Worm (Caenorhabditis elegans) whole organism, young adult: ENCODE data around the gene tatn-1.
A peak's percentile ranks its signal among the peaks of the same experiment; 100 is the strongest.

Source experiments
- B0019.2 ChIP-seq: fragments of 200-800 bp; sonication (Bioruptor generic); conservative IDR thresholded peaks from 2 replicates; pipeline ENCODE4 v1.3.6; 2022; ENCODE audit warnings: missing genetic modification reagents, missing genetic modification characterization, missing compliant biosample characterization
- C06A6.2 ChIP-seq: fragments of 200-800 bp; sonication (Bioruptor generic); conservative IDR thresholded peaks from 2 replicates; pipeline ENCODE4 v1.3.6; 2022; ENCODE audit warnings: missing genetic modification characterization, missing compliant biosample characterization
- C17E4.6 ChIP-seq: fragments of 200-800 bp; sonication (Bioruptor generic); IDR thresholded peaks from 2 replicates; pipeline ENCODE4 v1.3.6; 2022; ENCODE audit warnings: missing genetic modification reagents, missing genetic modification characterization, missing compliant biosample characterization
- D2030.7 ChIP-seq: fragments of 200-800 bp; sonication (Bioruptor generic); IDR thresholded peaks from 2 replicates; pipeline ENCODE4 v1.3.6; 2022; ENCODE audit warnings: missing genetic modification reagents, missing genetic modification characterization, missing compliant biosample characterization
- F23B12.7 ChIP-seq: sonication (generic microtip); optimal IDR thresholded peaks from 2 replicates; lab custom pipeline; 2017; ENCODE audit warnings: missing genetic modification characterization, mild to moderate bottlenecking, missing compliant biosample characterization, antibody characterized with exemption, moderate library complexity; ENCODE audit not compliant: insufficient read depth
- F57C9.4 ChIP-seq: sonication (generic microtip); optimal IDR thresholded peaks from 2 replicates; lab custom pipeline; 2017; ENCODE audit warnings: mild to moderate bottlenecking, missing genetic modification characterization, missing compliant biosample characterization
- Y67H2A.10 ChIP-seq: fragments of 200-800 bp; sonication (Bioruptor generic); conservative IDR thresholded peaks from 2 replicates; pipeline ENCODE4 v1.3.6; 2022; ENCODE audit warnings: missing genetic modification reagents, missing genetic modification characterization, missing compliant biosample characterization
- ZK185.1 ChIP-seq: sonication (generic microtip); optimal IDR thresholded peaks from 2 replicates; lab custom pipeline; 2016; ENCODE audit warnings: mild to moderate bottlenecking, missing genetic modification characterization, missing compliant biosample characterization; ENCODE audit not compliant: poor library complexity, severe bottlenecking
- attf-3 ChIP-seq: fragments of 200-800 bp; sonication (Bioruptor generic); conservative IDR thresholded peaks from 2 replicates; pipeline ENCODE4 v1.3.6; 2022; ENCODE audit warnings: missing genetic modification reagents, missing genetic modification characterization, missing compliant biosample characterization
- attf-6 ChIP-seq: fragments of 200-800 bp; sonication (Bioruptor generic); IDR thresholded peaks from 2 replicates; pipeline ENCODE4 v1.3.6; 2022; ENCODE audit warnings: missing genetic modification reagents, missing genetic modification characterization, missing compliant biosample characterization
- cebp-2 ChIP-seq: fragments of 200-800 bp; sonication (Bioruptor generic); IDR thresholded peaks from 2 replicates; pipeline ENCODE4 v1.3.6; 2022; ENCODE audit warnings: missing genetic modification characterization, missing compliant biosample characterization
- ceh-27 ChIP-seq: fragments of 200-800 bp; sonication (Bioruptor generic); optimal IDR thresholded peaks from 2 replicates; lab custom pipeline; 2018; ENCODE audit warnings: mild to moderate bottlenecking, missing genetic modification characterization, moderate library complexity, missing compliant biosample characterization
- ceh-40 ChIP-seq: fragments of 200-800 bp; sonication (Bioruptor generic); IDR thresholded peaks from 2 replicates; pipeline ENCODE4 v1.3.6; 2022; ENCODE audit warnings: missing genetic modification characterization, missing compliant biosample characterization
- chd-7 ChIP-seq: sonication (generic microtip); optimal IDR thresholded peaks from 2 replicates; lab custom pipeline; 2016; ENCODE audit warnings: mild to moderate bottlenecking, missing genetic modification characterization, moderate library complexity, missing compliant biosample characterization
- die-1 ChIP-seq: sonication (generic microtip); optimal IDR thresholded peaks from 2 replicates; lab custom pipeline; 2016; ENCODE audit warnings: missing genotype, mild to moderate bottlenecking, missing genetic modification characterization, missing compliant biosample characterization
- dox-1 ChIP-seq: fragments of 200-800 bp; sonication (Bioruptor generic); IDR thresholded peaks from 2 replicates; pipeline ENCODE4 v1.3.6; 2022; ENCODE audit warnings: missing genetic modification reagents, missing genetic modification characterization, missing compliant biosample characterization
- dpff-1 ChIP-seq: sonication (generic microtip); optimal IDR thresholded peaks from 2 replicates; lab custom pipeline; 2017; ENCODE audit warnings: mild to moderate bottlenecking, missing genetic modification characterization, missing compliant biosample characterization
- dpl-1 ChIP-seq: fragments of 150-350 bp; optimal IDR thresholded peaks from 2 replicates; lab custom pipeline; 2014; ENCODE audit warnings: missing biosample characterization, missing genetic modification reagents, missing genetic modification characterization
- egl-18 ChIP-seq: fragments of 200-800 bp; sonication (Bioruptor generic); IDR thresholded peaks from 2 replicates; pipeline ENCODE4 v1.3.6; 2022; ENCODE audit warnings: missing genetic modification reagents, missing genetic modification characterization, missing compliant biosample characterization
- egl-44 ChIP-seq: fragments of 200-800 bp; sonication (Bioruptor generic); IDR thresholded peaks from 2 replicates; pipeline ENCODE4 v1.3.6; 2022; ENCODE audit warnings: missing genetic modification reagents, missing genetic modification characterization, missing compliant biosample characterization
- ets-4 ChIP-seq: fragments of 200-800 bp; sonication (Bioruptor generic); optimal IDR thresholded peaks from 2 replicates; lab custom pipeline; 2018; ENCODE audit warnings: mild to moderate bottlenecking, missing genetic modification characterization, missing compliant biosample characterization
- him-1 ChIP-seq: sonication (generic microtip); optimal IDR thresholded peaks from 2 replicates; lab custom pipeline; 2016; ENCODE audit warnings: missing genotype, missing genetic modification reagents, missing genetic modification characterization, missing compliant biosample characterization
- hlh-12 ChIP-seq: sonication (generic microtip); optimal IDR thresholded peaks from 2 replicates; lab custom pipeline; 2016; ENCODE audit warnings: missing genetic modification characterization, missing compliant biosample characterization
- hmg-1.2 ChIP-seq: fragments of 200-800 bp; sonication (Bioruptor generic); IDR thresholded peaks from 2 replicates; pipeline ENCODE4 v1.3.6; 2022; ENCODE audit warnings: missing genetic modification reagents, missing genetic modification characterization, missing compliant biosample characterization
- let-607 ChIP-seq, 2 experiments: fragments of 200-800 bp in 1 of 2; sonication (Bioruptor generic) in 1 of 2; sonication (generic microtip) in 1 of 2; optimal IDR thresholded peaks; 2 replicates each; lab custom pipeline; 2016 to 2018; ENCODE audit warnings: mild to moderate bottlenecking in 2 of 2, missing compliant biosample characterization in 2 of 2, missing genetic modification characterization in 2 of 2, moderate library complexity in 2 of 2, missing genotype in 1 of 2
- lin-54 ChIP-seq: fragments of 200-800 bp; sonication (Bioruptor generic); optimal IDR thresholded peaks from 2 replicates; lab custom pipeline; 2018; ENCODE audit warnings: mild to moderate bottlenecking, missing genetic modification characterization, missing compliant biosample characterization
- lir-1 ChIP-seq: fragments of 200-800 bp; sonication (Bioruptor generic); conservative IDR thresholded peaks from 2 replicates; pipeline ENCODE4 v1.3.6; 2022; ENCODE audit warnings: missing genetic modification reagents, missing genetic modification characterization, missing compliant biosample characterization
- lsl-1 ChIP-seq: fragments of 200-800 bp; sonication (Bioruptor generic); optimal IDR thresholded peaks from 2 replicates; lab custom pipeline; 2018; ENCODE audit warnings: mild to moderate bottlenecking, missing genetic modification characterization, moderate library complexity, missing compliant biosample characterization
- lsy-27 ChIP-seq: sonication (generic microtip); optimal IDR thresholded peaks from 2 replicates; lab custom pipeline; 2017; ENCODE audit warnings: missing genetic modification characterization, mild to moderate bottlenecking, missing compliant biosample characterization, antibody characterized with exemption, missing genotype, borderline replicate concordance; ENCODE audit not compliant: insufficient read depth
- madf-6 ChIP-seq: fragments of 200-800 bp; sonication (Bioruptor generic); IDR thresholded peaks from 2 replicates; pipeline ENCODE4 v1.3.6; 2022; ENCODE audit warnings: missing genetic modification reagents, missing genetic modification characterization, missing compliant biosample characterization
- mel-28 ChIP-seq: sonication (generic microtip); optimal IDR thresholded peaks from 2 replicates; lab custom pipeline; 2016; ENCODE audit warnings: borderline replicate concordance, mild to moderate bottlenecking, missing genetic modification characterization, missing compliant biosample characterization
- mes-4 ChIP-seq: sonication (generic microtip); optimal IDR thresholded peaks from 2 replicates; lab custom pipeline; 2016; ENCODE audit warnings: missing genotype, missing genetic modification characterization, missing compliant biosample characterization
- mxl-1 ChIP-seq: sonication (generic microtip); optimal IDR thresholded peaks from 2 replicates; lab custom pipeline; 2016; ENCODE audit warnings: missing genetic modification characterization, missing compliant biosample characterization
- nfya-1 ChIP-seq: sonication (generic microtip); optimal IDR thresholded peaks from 2 replicates; lab custom pipeline; 2017; ENCODE audit warnings: antibody characterized with exemption, missing compliant biosample characterization, missing genetic modification characterization, borderline replicate concordance; ENCODE audit not compliant: insufficient read depth
- nfyb-1 ChIP-seq: fragments of 200-800 bp; sonication (Bioruptor generic); IDR thresholded peaks from 2 replicates; pipeline ENCODE4 v1.3.6; 2022; ENCODE audit warnings: missing genetic modification reagents, missing genetic modification characterization, missing compliant biosample characterization
- nhr-179 ChIP-seq: sonication (generic microtip); optimal IDR thresholded peaks from 2 replicates; lab custom pipeline; 2016; ENCODE audit warnings: mild to moderate bottlenecking, missing genetic modification characterization, missing compliant biosample characterization
- repo-1 ChIP-seq: sonication (generic microtip); optimal IDR thresholded peaks from 2 replicates; lab custom pipeline; 2017; ENCODE audit warnings: mild to moderate bottlenecking, missing genetic modification characterization, missing compliant biosample characterization
- snpc-1.3 ChIP-seq: sonication (generic microtip); optimal IDR thresholded peaks from 2 replicates; lab custom pipeline; 2017; ENCODE audit warnings: missing genetic modification characterization, mild to moderate bottlenecking, missing compliant biosample characterization, antibody characterized with exemption, moderate library complexity, missing genotype, missing genetic modification reagents; ENCODE audit not compliant: insufficient read depth
- snpc-3.4 ChIP-seq: sonication (generic microtip); optimal IDR thresholded peaks from 2 replicates; lab custom pipeline; 2017; ENCODE audit warnings: missing genetic modification characterization, mild to moderate bottlenecking, missing compliant biosample characterization, antibody characterized with exemption, moderate library complexity, missing genotype, missing genetic modification reagents
- somi-1 ChIP-seq: fragments of 200-800 bp; sonication (Bioruptor generic); optimal IDR thresholded peaks from 2 replicates; lab custom pipeline; 2018; ENCODE audit warnings: mild to moderate bottlenecking, missing genetic modification characterization, missing compliant biosample characterization
- sptf-2 ChIP-seq: fragments of 200-800 bp; sonication (Bioruptor generic); optimal IDR thresholded peaks from 2 replicates; lab custom pipeline; 2018; ENCODE audit warnings: mild to moderate bottlenecking, missing genetic modification characterization, missing compliant biosample characterization
- ztf-18 ChIP-seq: sonication (generic microtip); optimal IDR thresholded peaks from 2 replicates; lab custom pipeline; 2016; ENCODE audit warnings: missing genotype, mild to moderate bottlenecking, missing genetic modification characterization, missing compliant biosample characterization
- ztf-25 ChIP-seq: fragments of 200-800 bp; sonication (Bioruptor generic); IDR thresholded peaks from 2 replicates; pipeline ENCODE4 v1.3.6; 2022; ENCODE audit warnings: missing genetic modification reagents, missing genetic modification characterization, missing compliant biosample characterization
- ztf-26 ChIP-seq: sonication (generic microtip); optimal IDR thresholded peaks from 2 replicates; lab custom pipeline; 2017; ENCODE audit warnings: missing genetic modification characterization, missing compliant biosample characterization
- ztf-28 ChIP-seq: fragments of 200-800 bp; sonication (Bioruptor generic); IDR thresholded peaks from 2 replicates; pipeline ENCODE4 v1.3.6; 2022; ENCODE audit warnings: missing genetic modification reagents, missing genetic modification characterization, missing compliant biosample characterization

tatn-1 gene

DNA sequence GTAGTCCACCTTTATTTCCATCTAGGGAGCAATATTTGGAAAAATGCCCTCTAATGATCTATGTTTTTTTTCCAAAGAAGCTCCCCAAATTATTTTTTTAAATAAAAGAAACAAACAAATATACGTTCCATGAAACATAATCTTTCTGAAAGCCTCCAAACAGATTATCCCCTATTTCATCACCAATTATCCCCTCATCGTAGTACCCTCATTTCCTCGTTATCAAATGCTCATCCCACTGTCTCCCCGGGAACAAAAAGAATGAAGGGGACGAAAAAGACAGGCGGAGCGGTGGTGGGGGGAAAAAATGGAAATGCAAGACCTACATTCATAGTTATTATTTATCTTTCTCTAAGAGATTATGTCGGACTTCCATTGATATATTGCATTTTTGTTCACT, 6.6 kb downstream of the tatn-1 start:
- TF ChIP-seq egl-44 (GFP tag; lab: Robert Waterston, UW) (no peak), dpff-1 (tag; lab: Kevin White, UChicago) (no peak)

DNA sequence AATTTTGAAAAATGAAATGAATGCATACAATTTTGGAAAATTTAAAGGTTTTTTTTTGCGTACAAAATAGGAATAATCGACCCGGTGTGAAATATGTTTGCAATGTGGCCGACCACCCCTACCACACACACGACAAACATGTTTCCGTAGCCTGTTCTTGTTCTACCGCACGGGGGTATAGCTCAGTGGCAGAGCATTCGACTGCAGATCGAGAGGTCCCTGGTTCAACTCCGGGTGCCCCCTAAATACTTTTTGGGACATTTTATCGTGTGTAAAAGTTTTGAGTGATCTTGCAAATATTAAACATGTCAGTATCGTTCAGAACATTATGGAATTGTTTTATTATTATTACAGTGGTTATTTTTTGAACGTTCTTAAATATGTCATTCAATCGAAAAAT, 13.9 kb downstream of the tatn-1 start:
- TF ChIP-seq chd-7 (peak; percentile 66), B0019.2 (GFP tag; lab: Robert Waterston, UW) (no peak), D2030.7 (0 out of 2 replicates have a peak, but pooled peaks have one; percentile 36), lin-54 (GFP tag; lab: Kevin White, UChicago) (no peak), let-607 (tag; optimal IDR thresholded peaks at IDR 0.05; lab: Kevin White, UChicago) (peak in 1 of 2 experiments; percentile 59), ztf-18 (tag; lab: Kevin White, UChicago) (peak; percentile 67), egl-18 (GFP tag; lab: Robert Waterston, UW) (no peak), lir-1 (GFP tag; lab: Robert Waterston, UW) (no peak; the same call in 1 of the 2 replicates), C17E4.6 (GFP tag; lab: Robert Waterston, UW) (no peak), nfyb-1 (GFP tag; lab: Robert Waterston, UW) (peak; percentile 75; the same call in 1 of the 2 replicates), ztf-25 (GFP tag; lab: Robert Waterston, UW) (peak; percentile 79; the same call in 1 of the 2 replicates), hlh-12 (peak; percentile 57), C06A6.2 (GFP tag; lab: Robert Waterston, UW) (peak; percentile 59; the same call in 1 of the 2 replicates), mes-4 (peak; percentile 3), madf-6 (peak; percentile 63; the same call in 1 of the 2 replicates), ztf-26 (tag; lab: Kevin White, UChicago) (peak; percentile 42), F23B12.7 (tag; lab: Kevin White, UChicago) (peak; percentile 71), repo-1 (tag; lab: Kevin White, UChicago) (peak; percentile 83), dpl-1 (GFP tag; lab: Kevin White, UChicago) (no peak), snpc-3.4 (tag; lab: Kevin White, UChicago) (peak; percentile 84), ZK185.1 (tag; lab: Kevin White, UChicago) (peak; percentile 77), dox-1 (GFP tag; lab: Robert Waterston, UW) (no peak), attf-6 (GFP tag; lab: Robert Waterston, UW) (peak; percentile 50; the same call in 1 of the 2 replicates), nfya-1 (no peak), somi-1 (GFP tag; lab: Kevin White, UChicago) (peak; percentile 9), ceh-27 (GFP tag; lab: Kevin White, UChicago) (peak; percentile 49), cebp-2 (GFP tag; lab: Robert Waterston, UW) (0 out of 2 replicates have a peak, but pooled peaks have one; percentile 81), him-1 (peak; percentile 83), ceh-40 (GFP tag; lab: Robert Waterston, UW) (peak; percentile 92), lsl-1 (peak; percentile 4), mel-28 (tag; lab: Kevin White, UChicago) (no peak), hmg-1.2 (no peak; the same call in 1 of the 2 replicates), ztf-28 (0 out of 2 replicates have a peak, but pooled peaks have one; percentile 79), F57C9.4 (tag; lab: Kevin White, UChicago) (no peak), mxl-1 (tag; lab: Kevin White, UChicago) (peak; percentile 69), die-1 (peak; percentile 87), Y67H2A.10 (GFP tag; lab: Robert Waterston, UW) (peak; percentile 29; the same call in 1 of the 2 replicates), snpc-1.3 (peak; percentile 76), attf-3 (GFP tag; lab: Robert Waterston, UW) (no peak), lsy-27 (tag; lab: Kevin White, UChicago) (peak; percentile 24), sptf-2 (GFP tag; lab: Kevin White, UChicago) (peak; percentile 74), ets-4 (peak; percentile 29), nhr-179 (peak; percentile 19)
